Fruit fly (Drosophila melanogaster) whole organism, embryonic: Measurements from ENCODE around the gene CG43052.

Source experiments
- ATbp ChIP-seq: fragments of 200-800 bp; sonication (Bioruptor generic); optimal IDR thresholded peaks from 2 replicates; lab custom pipeline; 2017; ENCODE audit warnings: missing biosample characterization, mild to moderate bottlenecking, missing genetic modification characterization, missing genetic modification reagents
- Abd-B ChIP-seq: fragments of 200-800 bp; sonication (Bioruptor generic); optimal IDR thresholded peaks from 2 replicates; lab custom pipeline; 2018; ENCODE audit warnings: missing biosample characterization, mild to moderate bottlenecking, missing genetic modification characterization, moderate library complexity
- Asciz ChIP-seq: fragments of 200-800 bp; sonication (Bioruptor generic); optimal IDR thresholded peaks from 2 replicates; lab custom pipeline; 2017; ENCODE audit warnings: missing biosample characterization, mild to moderate bottlenecking, missing genetic modification characterization, missing genetic modification reagents
- CG10979 ChIP-seq: fragments of 200-800 bp; sonication (Bioruptor generic); optimal IDR thresholded peaks from 2 replicates; lab custom pipeline; 2018; ENCODE audit warnings: missing biosample characterization, mild to moderate bottlenecking, missing genetic modification characterization, moderate library complexity
- CG11696 ChIP-seq: fragments of 200-800 bp; sonication (Bioruptor generic); IDR thresholded peaks from 2 replicates; pipeline ENCODE4 v1.3.6; 2022; ENCODE audit warnings: missing biosample characterization, missing genetic modification characterization
- CG12391 ChIP-seq: fragments of 200-800 bp; sonication (Bioruptor generic); optimal IDR thresholded peaks from 3 replicates; lab custom pipeline; 2018; ENCODE audit warnings: missing biosample characterization, mild to moderate bottlenecking, missing genetic modification characterization, moderate library complexity
- CG13123 ChIP-seq: fragments of 200-800 bp; sonication (Bioruptor generic); optimal IDR thresholded peaks from 2 replicates; lab custom pipeline; 2016; ENCODE audit warnings: missing biosample characterization, missing genetic modification characterization
- CG14441 ChIP-seq: fragments of 200-800 bp; sonication (Bioruptor generic); IDR thresholded peaks from 2 replicates; pipeline ENCODE4 v1.3.6; 2022; ENCODE audit warnings: missing biosample characterization, missing genetic modification characterization
- CG14667 ChIP-seq: fragments of 200-800 bp; sonication (Bioruptor generic); IDR thresholded peaks from 2 replicates; pipeline ENCODE4 v1.3.6; 2022; ENCODE audit warnings: missing biosample characterization, missing genetic modification characterization
- CG15269 ChIP-seq: fragments of 200-800 bp; sonication (Bioruptor generic); optimal IDR thresholded peaks from 2 replicates; lab custom pipeline; 2018; ENCODE audit warnings: missing biosample characterization, mild to moderate bottlenecking, missing genetic modification characterization, moderate library complexity
- CG17568 ChIP-seq: fragments of 200-800 bp; sonication (Bioruptor generic); optimal IDR thresholded peaks from 2 replicates; lab custom pipeline; 2018; ENCODE audit warnings: missing biosample characterization, mild to moderate bottlenecking, missing genetic modification characterization, moderate library complexity
- CG2116 ChIP-seq: fragments of 200-800 bp; sonication (Bioruptor generic); optimal IDR thresholded peaks from 3 replicates; lab custom pipeline; 2018; ENCODE audit warnings: missing biosample characterization, mild to moderate bottlenecking, missing genetic modification characterization
- CG2712 ChIP-seq: fragments of 200-800 bp; optimal IDR thresholded peaks from 3 replicates; lab custom pipeline; 2019; ENCODE audit warnings: missing biosample characterization, mild to moderate bottlenecking, missing genetic modification characterization, moderate library complexity
- CG31441 ChIP-seq: fragments of 200-800 bp; sonication (Bioruptor generic); IDR thresholded peaks from 2 replicates; pipeline ENCODE4 v1.3.6; 2022; ENCODE audit warnings: missing biosample characterization, missing genetic modification characterization
- CG3163 ChIP-seq: fragments of 200-800 bp; sonication (Bioruptor generic); optimal IDR thresholded peaks from 3 replicates; lab custom pipeline; 2016; ENCODE audit warnings: missing biosample characterization, missing genetic modification characterization
- CG32772 ChIP-seq: fragments of 200-800 bp; sonication (Bioruptor generic); IDR thresholded peaks from 2 replicates; pipeline ENCODE4 v1.3.6; 2022; ENCODE audit warnings: missing biosample characterization, missing genetic modification characterization
- CG3838 ChIP-seq: fragments of 200-800 bp; sonication (Bioruptor generic); optimal IDR thresholded peaks from 3 replicates; lab custom pipeline; 2016; ENCODE audit warnings: missing biosample characterization, missing genetic modification characterization
- CG4328 ChIP-seq: fragments of 200-800 bp; sonication (Bioruptor generic); optimal IDR thresholded peaks from 3 replicates; lab custom pipeline; 2017; ENCODE audit warnings: missing biosample characterization, missing genetic modification reagents, missing genetic modification characterization
- CG4424 ChIP-seq: fragments of 200-800 bp; sonication (Bioruptor generic); optimal IDR thresholded peaks from 3 replicates; lab custom pipeline; 2016; ENCODE audit warnings: missing biosample characterization, missing genetic modification characterization
- CG7928 ChIP-seq: fragments of 200-800 bp; sonication (Bioruptor generic); optimal IDR thresholded peaks from 2 replicates; lab custom pipeline; 2017; ENCODE audit warnings: missing biosample characterization, mild to moderate bottlenecking, missing genetic modification characterization
- CG7963 ChIP-seq: fragments of 200-800 bp; sonication (Bioruptor generic); IDR thresholded peaks from 3 replicates; pipeline ENCODE4 v1.3.6; 2022; ENCODE audit warnings: missing biosample characterization, missing genetic modification characterization; ENCODE audit not compliant: partially characterized antibody
- CG9932 ChIP-seq: fragments of 200-800 bp; sonication (Bioruptor generic); IDR thresholded peaks from 2 replicates; pipeline ENCODE4 v1.3.6; 2022; ENCODE audit warnings: missing biosample characterization, missing genetic modification characterization
- CTCF ChIP-seq: fragments of 200-800 bp; sonication (Bioruptor generic); optimal IDR thresholded peaks from 2 replicates; lab custom pipeline; 2017; ENCODE audit warnings: missing biosample characterization, mild to moderate bottlenecking, missing genetic modification characterization, moderate library complexity
- Dek ChIP-seq: fragments of 200-800 bp; sonication (Bioruptor generic); optimal IDR thresholded peaks from 3 replicates; lab custom pipeline; 2019; ENCODE audit warnings: missing biosample characterization, mild to moderate bottlenecking, missing genetic modification characterization, moderate library complexity
- Ets97D ChIP-seq: fragments of 200-800 bp; sonication (Bioruptor generic); optimal IDR thresholded peaks from 3 replicates; lab custom pipeline; 2016; ENCODE audit warnings: missing biosample characterization, missing genetic modification characterization
- HLH3B ChIP-seq: fragments of 200-800 bp; sonication (Bioruptor generic); IDR thresholded peaks from 2 replicates; pipeline ENCODE4 v1.3.6; 2022; ENCODE audit warnings: missing biosample characterization, missing genetic modification characterization
- Hmx ChIP-seq: fragments of 200-800 bp; sonication (Bioruptor generic); optimal IDR thresholded peaks from 2 replicates; lab custom pipeline; 2016; ENCODE audit warnings: missing biosample characterization, missing genetic modification characterization
- Opbp ChIP-seq: fragments of 200-800 bp; sonication (Bioruptor generic); IDR thresholded peaks from 3 replicates; pipeline ENCODE4 v1.3.6; 2022; ENCODE audit warnings: missing biosample characterization, missing genetic modification characterization; ENCODE audit not compliant: partially characterized antibody
- Scr ChIP-seq: fragments of 200-800 bp; sonication (Bioruptor generic); IDR thresholded peaks from 2 replicates; pipeline ENCODE4 v1.3.6; 2022; ENCODE audit warnings: missing biosample characterization, missing genetic modification characterization; ENCODE audit not compliant: partially characterized antibody
- abd-A ChIP-seq: fragments of 200-800 bp; sonication (Bioruptor generic); optimal IDR thresholded peaks from 3 replicates; lab custom pipeline; 2019; ENCODE audit warnings: missing biosample characterization, mild to moderate bottlenecking, missing genetic modification characterization, moderate library complexity
- bcd ChIP-seq: fragments of 200-800 bp; sonication (Bioruptor generic); optimal IDR thresholded peaks from 2 replicates; lab custom pipeline; 2017; ENCODE audit warnings: missing biosample characterization, mild to moderate bottlenecking, missing genetic modification characterization
- cad ChIP-seq: fragments of >200 bp; optimal IDR thresholded peaks from 2 replicates; lab custom pipeline; 2017; ENCODE audit warnings: missing biosample characterization, missing genetic modification characterization
- chn ChIP-seq: fragments of 200-800 bp; sonication (Bioruptor generic); optimal IDR thresholded peaks from 2 replicates; lab custom pipeline; 2016; ENCODE audit warnings: missing biosample characterization, missing genetic modification characterization
- cwo ChIP-seq: fragments of 200-800 bp; sonication (Bioruptor generic); optimal IDR thresholded peaks from 3 replicates; lab custom pipeline; 2017; ENCODE audit warnings: missing biosample characterization, missing genetic modification characterization, mild to moderate bottlenecking, moderate library complexity, missing genetic modification reagents
- disco-r ChIP-seq: fragments of 200-800 bp; sonication (Bioruptor generic); optimal IDR thresholded peaks from 2 replicates; lab custom pipeline; 2016; ENCODE audit warnings: missing biosample characterization, missing genetic modification characterization
- ftz-f1 ChIP-seq: fragments of 200-800 bp; sonication (Bioruptor generic); optimal IDR thresholded peaks from 2 replicates; lab custom pipeline; 2016; ENCODE audit warnings: missing biosample characterization, missing genetic modification characterization
- grau ChIP-seq: fragments of 200-800 bp; optimal IDR thresholded peaks from 3 replicates; lab custom pipeline; 2019; ENCODE audit warnings: missing biosample characterization, mild to moderate bottlenecking, missing genetic modification characterization, moderate library complexity
- klu ChIP-seq: fragments of 200-800 bp; sonication (Bioruptor generic); IDR thresholded peaks from 2 replicates; pipeline ENCODE4 v1.3.6; 2022; ENCODE audit warnings: missing biosample characterization, missing genetic modification characterization
- lbe ChIP-seq: fragments of 200-800 bp; sonication (Bioruptor generic); optimal IDR thresholded peaks from 2 replicates; lab custom pipeline; 2016; ENCODE audit warnings: missing biosample characterization, mild to moderate bottlenecking, missing genetic modification characterization
- pnt ChIP-seq: fragments of 200-800 bp; sonication (Bioruptor generic); optimal IDR thresholded peaks from 3 replicates; lab custom pipeline; 2016; ENCODE audit warnings: missing biosample characterization, missing genetic modification characterization
- pum ChIP-seq: fragments of 200-800 bp; sonication (Bioruptor generic); optimal IDR thresholded peaks from 2 replicates; lab custom pipeline; 2016; ENCODE audit warnings: missing biosample characterization, missing genetic modification characterization
- repo ChIP-seq: fragments of 200-800 bp; sonication (Bioruptor generic); optimal IDR thresholded peaks from 2 replicates; lab custom pipeline; 2016; ENCODE audit warnings: missing biosample characterization, missing genetic modification characterization
- scrt ChIP-seq: fragments of 200-800 bp; sonication (Bioruptor generic); optimal IDR thresholded peaks from 2 replicates; lab custom pipeline; 2018; ENCODE audit warnings: missing biosample characterization, mild to moderate bottlenecking, missing genetic modification characterization, moderate library complexity
- sd ChIP-seq: fragments of 200-800 bp; sonication (Bioruptor generic); optimal IDR thresholded peaks from 3 replicates; lab custom pipeline; 2018; ENCODE audit warnings: missing biosample characterization, mild to moderate bottlenecking, missing genetic modification characterization, moderate library complexity
- sens ChIP-seq: fragments of 200-800 bp; sonication (Bioruptor generic); peaks from one replicate; lab custom pipeline; 2016; ENCODE audit warnings: missing biosample characterization, missing genetic modification characterization
- trem ChIP-seq: fragments of 200-800 bp; optimal IDR thresholded peaks from 3 replicates; lab custom pipeline; 2019; ENCODE audit warnings: missing biosample characterization, mild to moderate bottlenecking, missing genetic modification characterization, moderate library complexity
- vfl ChIP-seq: fragments of 200-800 bp; sonication (Bioruptor generic); optimal IDR thresholded peaks from 2 replicates; lab custom pipeline; 2016; ENCODE audit warnings: missing biosample characterization, missing genetic modification characterization
- wek ChIP-seq: fragments of 200-800 bp; sonication (Bioruptor generic); optimal IDR thresholded peaks from 3 replicates; lab custom pipeline; 2018; ENCODE audit warnings: missing biosample characterization, mild to moderate bottlenecking, missing genetic modification characterization, moderate library complexity
- zfh2 ChIP-seq: fragments of 200-800 bp; sonication (Bioruptor generic); optimal IDR thresholded peaks from 2 replicates; lab custom pipeline; 2016; ENCODE audit warnings: missing biosample characterization, missing genetic modification characterization

CG43052 gene

dm6 chr2L:14394298-14395064, 42.6 kb downstream of the CG43052 start (continued):
- TF ChIP-seq CG7928 (peak; percentile 28), Dek (tag; lab: Kevin White, UChicago) (no peak), Abd-B (GFP tag; lab: Kevin White, UChicago) (peak; percentile 19), CG7963 (GFP tag; lab: Robert Waterston, UW) (no peak), CG2116 (GFP tag; lab: Kevin White, UChicago) (peak; percentile 14), CG14441 (GFP tag; lab: Robert Waterston, UW) (peak; percentile 33; the same call in 1 of the 2 replicates), CG31441 (GFP tag; lab: Robert Waterston, UW) (peak; percentile 75), repo (GFP tag; lab: Kevin White, UChicago) (no peak), cad (GFP tag; lab: Kevin White, UChicago) (peak; percentile 65), zfh2 (GFP tag; lab: Kevin White, UChicago) (no peak), CG11696 (GFP tag; lab: Robert Waterston, UW) (0 out of 2 replicates have a peak, but pooled peaks have one; percentile 7), wek (GFP tag; lab: Kevin White, UChicago) (peak; percentile 65), CG15269 (tag; lab: Kevin White, UChicago) (peak; percentile 60), disco-r (GFP tag; lab: Kevin White, UChicago) (no peak), CG3838 (GFP tag; lab: Kevin White, UChicago) (no peak), CG4424 (GFP tag; lab: Kevin White, UChicago) (peak; percentile 16), CG4328 (GFP tag; lab: Kevin White, UChicago) (peak; percentile 27), CG17568 (peak; percentile 23), CG12391 (tag; lab: Kevin White, UChicago) (peak; percentile 6), chn (no peak), CG10979 (tag; lab: Kevin White, UChicago) (peak; percentile 41), CG14667 (GFP tag; lab: Robert Waterston, UW) (no peak), CG2712 (peak; percentile 10), sd (tag; lab: Kevin White, UChicago) (peak; percentile 76), trem (peak; percentile 40), CG13123 (GFP tag; lab: Kevin White, UChicago) (no peak), Asciz (peak; percentile 53), CG3163 (GFP tag; lab: Kevin White, UChicago) (no peak), Ets97D (GFP tag; lab: Kevin White, UChicago) (no peak), lbe (GFP tag; lab: Kevin White, UChicago) (no peak), Opbp (GFP tag; lab: Robert Waterston, UW) (0 out of 3 replicates have a peak, but pooled peaks have one; percentile 9), Hmx (GFP tag; lab: Kevin White, UChicago) (peak; percentile 12), ftz-f1 (GFP tag; lab: Kevin White, UChicago) (no peak), abd-A (tag; lab: Kevin White, UChicago) (peak; percentile 80), CG32772 (GFP tag; lab: Robert Waterston, UW) (no peak), cwo (GFP tag; lab: Kevin White, UChicago) (peak; percentile 54), bcd (GFP tag; lab: Kevin White, UChicago) (no peak), pnt (GFP tag; lab: Kevin White, UChicago) (no peak), sens (GFP tag; lab: Kevin White, UChicago) (peak; percentile 39), CTCF (GFP tag; lab: Kevin White, UChicago) (peak; percentile 56), CG9932 (GFP tag; lab: Robert Waterston, UW) (no peak), ATbp (GFP tag; lab: Kevin White, UChicago) (peak; percentile 36), HLH3B (GFP tag; lab: Robert Waterston, UW) (no peak), vfl (GFP tag; lab: Kevin White, UChicago) (no peak), grau (tag; lab: Kevin White, UChicago) (peak; percentile 42), scrt (peak; percentile 48), Scr (GFP tag; lab: Robert Waterston, UW) (no peak), klu (no peak), pum (GFP tag; lab: Kevin White, UChicago) (no peak)
